Worm (Caenorhabditis elegans) whole organism, L4 larva: ENCODE measurements around the gene oac-52.

Source experiments
- F10B5.3 ChIP-seq: sonication (generic microtip); optimal IDR thresholded peaks from 2 replicates; lab custom pipeline; 2016; ENCODE audit warnings: mild to moderate bottlenecking, missing genetic modification characterization, missing compliant biosample characterization
- F37D6.2 ChIP-seq: sonication (generic microtip); optimal IDR thresholded peaks from 2 replicates; lab custom pipeline; 2016; ENCODE audit warnings: mild to moderate bottlenecking, missing genetic modification characterization, missing compliant biosample characterization
- F44E2.7 ChIP-seq: fragments of 200-800 bp; sonication (Bioruptor generic); IDR thresholded peaks from 2 replicates; pipeline ENCODE4 v2.1.2; 2022; ENCODE audit warnings: missing genetic modification characterization, missing compliant biosample characterization
- ZK337.2 ChIP-seq: fragments of 200-800 bp; sonication (Bioruptor generic); IDR thresholded peaks from 2 replicates; pipeline ENCODE4 v1.3.6; 2022; ENCODE audit warnings: missing genetic modification reagents, missing genetic modification characterization, missing compliant biosample characterization
- ZK546.5 ChIP-seq, 2 experiments: sonication (generic microtip); optimal IDR thresholded peaks; 2 replicates each; lab custom pipeline; 2017; ENCODE audit warnings: missing biosample characterization in 2 of 2, missing genetic modification characterization in 2 of 2
- aha-1 ChIP-seq: fragments of 150-350 bp; peaks from one replicate; lab custom pipeline; 2014; ENCODE audit warnings: missing biosample characterization, missing genetic modification characterization
- ceh-62 ChIP-seq: sonication (generic microtip); optimal IDR thresholded peaks from 2 replicates; lab custom pipeline; 2017; ENCODE audit warnings: missing biosample characterization, missing genetic modification characterization
- ceh-82 ChIP-seq: sonication (generic microtip); optimal IDR thresholded peaks from 2 replicates; lab custom pipeline; 2017; ENCODE audit warnings: missing biosample characterization, missing genetic modification characterization
- ctbp-1 ChIP-seq: fragments of 200-800 bp; sonication (Bioruptor generic); IDR thresholded peaks from 2 replicates; pipeline ENCODE4 v1.3.6; 2022; ENCODE audit warnings: missing genetic modification reagents, missing genetic modification characterization, missing compliant biosample characterization
- daf-12 ChIP-seq: fragments of 150-350 bp; optimal IDR thresholded peaks from 2 replicates; lab custom pipeline; 2014; ENCODE audit warnings: missing biosample characterization, missing genetic modification reagents, missing genetic modification characterization
- daf-8 ChIP-seq: fragments of 200-800 bp; sonication (Bioruptor generic); IDR thresholded peaks from 2 replicates; pipeline ENCODE4 v1.3.6; 2022; ENCODE audit warnings: missing genetic modification characterization, missing compliant biosample characterization
- dmd-6 ChIP-seq: fragments of 200-800 bp; sonication (Bioruptor generic); IDR thresholded peaks from 2 replicates; pipeline ENCODE4 v1.3.6; 2022; ENCODE audit warnings: missing genetic modification reagents, missing genetic modification characterization, missing compliant biosample characterization
- dmd-8 ChIP-seq: fragments of 200-800 bp; sonication (Bioruptor generic); IDR thresholded peaks from 2 replicates; pipeline ENCODE4 v1.3.6; 2022; ENCODE audit warnings: missing genetic modification characterization, missing compliant biosample characterization
- gei-8 ChIP-seq: fragments of 200-800 bp; sonication (Bioruptor generic); optimal IDR thresholded peaks from 2 replicates; lab custom pipeline; 2018; ENCODE audit warnings: mild to moderate bottlenecking, missing genetic modification characterization, missing compliant biosample characterization
- hif-1 ChIP-seq, 2 experiments: sonication (generic microtip); optimal IDR thresholded peaks; 2 replicates each; lab custom pipeline; 2016 to 2017; ENCODE audit warnings: missing compliant biosample characterization in 2 of 2, missing genetic modification characterization in 2 of 2, missing genetic modification reagents in 2 of 2, missing genotype in 2 of 2, mild to moderate bottlenecking in 1 of 2
- hlh-11 ChIP-seq: fragments of 200-800 bp; sonication (Bioruptor generic); optimal IDR thresholded peaks from 2 replicates; lab custom pipeline; 2018; ENCODE audit warnings: mild to moderate bottlenecking, missing genetic modification characterization, missing compliant biosample characterization
- hlh-30 ChIP-seq: sonication (generic microtip); optimal IDR thresholded peaks from 2 replicates; lab custom pipeline; 2017; ENCODE audit warnings: antibody characterized with exemption, mild to moderate bottlenecking, missing genetic modification characterization, missing compliant biosample characterization; ENCODE audit not compliant: insufficient read depth
- jun-1 ChIP-seq: fragments of 150-350 bp; optimal IDR thresholded peaks from 2 replicates; lab custom pipeline; 2014; ENCODE audit warnings: missing biosample characterization, missing genetic modification reagents, missing genetic modification characterization
- lim-7 ChIP-seq: fragments of 200-800 bp; sonication (Bioruptor generic); IDR thresholded peaks from 2 replicates; pipeline ENCODE4 v1.3.6; 2022; ENCODE audit warnings: missing genetic modification characterization, missing compliant biosample characterization
- lin-13 ChIP-seq: fragments of 150-350 bp; optimal IDR thresholded peaks from 2 replicates; lab custom pipeline; 2014; ENCODE audit warnings: missing biosample characterization, missing genetic modification reagents, missing genetic modification characterization
- lin-15B ChIP-seq: fragments of 150-350 bp; sonication (generic microtip); optimal IDR thresholded peaks from 3 replicates; lab custom pipeline; 2014; ENCODE audit warnings: missing biosample characterization, missing genetic modification characterization
- lin-29 ChIP-seq: fragments of 200-800 bp; sonication (Bioruptor generic); IDR thresholded peaks from 2 replicates; pipeline ENCODE4 v1.3.6; 2022; ENCODE audit warnings: missing genetic modification reagents, missing genetic modification characterization, missing compliant biosample characterization
- lin-39 ChIP-seq: fragments of 150-350 bp; optimal IDR thresholded peaks from 2 replicates; lab custom pipeline; 2014; ENCODE audit warnings: missing biosample characterization, missing genetic modification reagents, missing genetic modification characterization
- mep-1 ChIP-seq: fragments of 150-350 bp; sonication (generic microtip); optimal IDR thresholded peaks from 3 replicates; lab custom pipeline; 2014; ENCODE audit warnings: missing biosample characterization, missing genetic modification characterization
- mes-2 ChIP-seq: sonication (generic microtip); optimal IDR thresholded peaks from 2 replicates; lab custom pipeline; 2016; ENCODE audit warnings: missing genotype, mild to moderate bottlenecking, missing genetic modification characterization, missing compliant biosample characterization; ENCODE audit not compliant: poor library complexity, severe bottlenecking
- mxl-3 ChIP-seq: fragments of 200-800 bp; sonication (Bioruptor generic); optimal IDR thresholded peaks from 2 replicates; lab custom pipeline; 2018; ENCODE audit warnings: mild to moderate bottlenecking, missing genetic modification characterization, missing compliant biosample characterization
- nhr-10 ChIP-seq: fragments of 150-350 bp; optimal IDR thresholded peaks from 2 replicates; lab custom pipeline; 2014; ENCODE audit warnings: missing biosample characterization, missing genetic modification characterization
- nhr-102 ChIP-seq: sonication (generic microtip); optimal IDR thresholded peaks from 2 replicates; lab custom pipeline; 2016; ENCODE audit warnings: mild to moderate bottlenecking, missing genetic modification characterization, moderate library complexity, missing compliant biosample characterization
- nhr-111 ChIP-seq: fragments of 200-800 bp; sonication (Bioruptor generic); optimal IDR thresholded peaks from 2 replicates; lab custom pipeline; 2018; ENCODE audit warnings: mild to moderate bottlenecking, missing genetic modification characterization, missing compliant biosample characterization
- nhr-237 ChIP-seq: sonication (generic microtip); optimal IDR thresholded peaks from 2 replicates; lab custom pipeline; 2017; ENCODE audit warnings: missing biosample characterization, missing genetic modification characterization
- nhr-6 ChIP-seq: fragments of 150-350 bp; optimal IDR thresholded peaks from 2 replicates; lab custom pipeline; 2014; ENCODE audit warnings: missing biosample characterization, missing genetic modification characterization
- nhr-76 ChIP-seq: fragments of 150-350 bp; optimal IDR thresholded peaks from 2 replicates; lab custom pipeline; 2014; ENCODE audit warnings: missing biosample characterization, missing genetic modification characterization
- rbr-2 ChIP-seq: sonication (generic microtip); optimal IDR thresholded peaks from 2 replicates; lab custom pipeline; 2016; ENCODE audit warnings: missing genotype, missing genetic modification characterization, missing compliant biosample characterization
- set-16 ChIP-seq: fragments of 200-800 bp; sonication (Bioruptor generic); IDR thresholded peaks from 2 replicates; pipeline ENCODE4 v1.3.6; 2022; ENCODE audit warnings: missing genetic modification reagents, missing genetic modification characterization, missing compliant biosample characterization
- unc-62 ChIP-seq, 3 experiments: fragments of 150-350 bp in 1 of 3; sonication (generic microtip); optimal IDR thresholded peaks in 2 of 3; peaks in 1 of 3; 1 replicate in 1 of 3; 2 replicates in 2 of 3; lab custom pipeline; 2014 to 2017; ENCODE audit warnings: missing biosample characterization in 3 of 3, missing genetic modification characterization in 3 of 3, missing genetic modification reagents in 3 of 3, missing genotype in 1 of 3
- zag-1 ChIP-seq: fragments of 150-350 bp; optimal IDR thresholded peaks from 2 replicates; lab custom pipeline; 2014; ENCODE audit warnings: missing biosample characterization, missing genetic modification characterization
- zfp-2 ChIP-seq: sonication (generic microtip); optimal IDR thresholded peaks from 2 replicates; lab custom pipeline; 2016; ENCODE audit warnings: mild to moderate bottlenecking, missing genetic modification characterization, missing compliant biosample characterization
- ztf-11 ChIP-seq: fragments of 150-350 bp; optimal IDR thresholded peaks from 2 replicates; lab custom pipeline; 2014; ENCODE audit warnings: missing biosample characterization, missing genetic modification characterization

The oac-52 gene

ce11 chrIV:4346512-4346911, at the start of gene oac-52:
Gene oac-52 (minus strand): TSS chrIV:4346612.
- TF ChIP-seq hif-1 (tag; optimal IDR thresholded peaks at IDR 0.05; lab: Kevin White, UChicago) (no peak), F10B5.3 (tag; lab: Kevin White, UChicago) (no peak), ZK337.2 (GFP tag; lab: Robert Waterston, UW) (no peak), zag-1 (tag; lab: Kevin White, UChicago) (no peak), ceh-82 (tag; lab: Kevin White, UChicago) (no peak), nhr-6 (tag; lab: Kevin White, UChicago) (no peak), nhr-237 (tag; lab: Kevin White, UChicago) (no peak), nhr-111 (GFP tag; lab: Kevin White, UChicago) (no peak), ctbp-1 (GFP tag; lab: Robert Waterston, UW) (no peak), zfp-2 (tag; lab: Kevin White, UChicago) (no peak), gei-8 (GFP tag; lab: Kevin White, UChicago) (no peak), ZK546.5 (tag; optimal IDR thresholded peaks at IDR 0.05; lab: Kevin White, UChicago) (no peak), F44E2.7 (GFP tag; lab: Robert Waterston, UW) (no peak), set-16 (GFP tag; lab: Robert Waterston, UW) (no peak), nhr-10 (tag; lab: Kevin White, UChicago) (no peak), ztf-11 (tag; lab: Kevin White, UChicago) (no peak), lim-7 (GFP tag; lab: Robert Waterston, UW) (no peak)

- TF ChIP-seq F44E2.7 (GFP tag; lab: Robert Waterston, UW) (no peak), nhr-237 (tag; lab: Kevin White, UChicago) (no peak), hlh-30 (tag; lab: Kevin White, UChicago) (no peak), mxl-3 (GFP tag; lab: Kevin White, UChicago) (no peak), aha-1 (tag; lab: Kevin White, UChicago) (peak; percentile 91), lin-29 (GFP tag; lab: Robert Waterston, UW) (no peak), rbr-2 (tag; lab: Kevin White, UChicago) (no peak)
- TF ChIP-seq, all 104 proteins: peak for 1
Observed at ce11 chrIV:4395555-4395954, 49.1 kb upstream of the oac-52 start.

ce11 chrIV:4393942-4394460, 47.6 kb upstream of the oac-52 start, which contains the start of gene ell-1:
Gene ell-1 (plus strand): TSS chrIV:4394410.
- TF ChIP-seq lin-15B (tag; lab: Kevin White, UChicago) (no peak), mes-2 (tag; lab: Kevin White, UChicago) (peak; percentile 1), mep-1 (tag; lab: Kevin White, UChicago) (no peak), lin-39 (tag; lab: Kevin White, UChicago) (no peak), nhr-76 (tag; lab: Kevin White, UChicago) (no peak), unc-62 (GFP tag; optimal IDR thresholded peaks at IDR 0.05 in 1 of 2; lab: Kevin White, UChicago) (peak in 1 of 2 experiments; percentile 88), unc-62 (tag; optimal IDR thresholded peaks at IDR 0.05; lab: Kevin White, UChicago) (no peak), ceh-62 (tag; lab: Kevin White, UChicago) (no peak), ctbp-1 (GFP tag; lab: Robert Waterston, UW) (no peak), F37D6.2 (no peak), dmd-6 (peak; percentile 65), set-16 (GFP tag; lab: Robert Waterston, UW) (peak; percentile 30; the same call in 1 of the 2 replicates), daf-12 (no peak), lin-13 (no peak), hlh-11 (tag; lab: Kevin White, UChicago) (peak; percentile 16), daf-8 (GFP tag; lab: Robert Waterston, UW) (no peak), jun-1 (no peak), nhr-102 (tag; lab: Kevin White, UChicago) (no peak), dmd-8 (GFP tag; lab: Robert Waterston, UW) (no peak)
